Fruit fly (Drosophila melanogaster) whole organism: ENCODE results near the gene Kdm2.

Experiments
- CG8478 ChIP-seq: fragments of >200 bp; optimal IDR thresholded peaks from 2 replicates; lab custom pipeline; 2018; ENCODE audit warnings: inconsistent platforms
- Dll ChIP-seq: fragments of >200 bp; optimal IDR thresholded peaks from 2 replicates; lab custom pipeline; 2017
- EcR ChIP-seq, 2 experiments: fragments of >200 bp; optimal IDR thresholded peaks; 2 replicates each; lab custom pipeline; 2017; ENCODE audit warnings: missing biosample characterization in 2 of 2, missing genetic modification characterization in 2 of 2, missing genetic modification reagents in 2 of 2
- usp ChIP-seq: fragments of >200 bp; optimal IDR thresholded peaks from 2 replicates; lab custom pipeline; 2017; ENCODE audit warnings: missing biosample characterization, missing genetic modification characterization, mixed read lengths

DNA sequence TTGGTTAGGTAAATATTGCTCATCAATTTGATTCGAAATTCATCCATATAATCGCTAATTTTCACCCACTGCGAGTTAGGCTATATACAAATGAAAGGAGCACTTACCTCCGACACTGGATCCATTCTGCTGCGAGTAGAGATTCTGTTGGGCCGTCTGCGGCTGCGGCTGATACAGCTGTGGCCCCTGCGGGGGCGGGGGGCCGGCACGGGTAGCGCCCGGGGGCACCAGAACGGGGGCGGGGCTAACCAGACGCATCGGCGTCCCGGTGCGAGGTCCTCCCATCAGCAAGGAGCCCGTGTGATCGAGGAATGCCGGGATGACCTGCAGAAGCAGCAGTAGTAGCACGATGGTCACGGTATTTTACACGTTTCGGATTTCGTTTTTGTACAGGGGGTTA, 27.3 kb downstream of the Kdm2 start:
- TF ChIP-seq CG8478 (lab: Kevin White, UChicago) (no peak), usp (GFP tag; lab: Kevin White, UChicago) (no peak), Dll (lab: Kevin White, UChicago) (no peak), EcR (GFP tag; optimal IDR thresholded peaks at IDR 0.05; lab: Kevin White, UChicago) (no peak)
